Worm (Caenorhabditis elegans): ENCODE results near the gene aak-1.

The aak-1 gene

DNA sequence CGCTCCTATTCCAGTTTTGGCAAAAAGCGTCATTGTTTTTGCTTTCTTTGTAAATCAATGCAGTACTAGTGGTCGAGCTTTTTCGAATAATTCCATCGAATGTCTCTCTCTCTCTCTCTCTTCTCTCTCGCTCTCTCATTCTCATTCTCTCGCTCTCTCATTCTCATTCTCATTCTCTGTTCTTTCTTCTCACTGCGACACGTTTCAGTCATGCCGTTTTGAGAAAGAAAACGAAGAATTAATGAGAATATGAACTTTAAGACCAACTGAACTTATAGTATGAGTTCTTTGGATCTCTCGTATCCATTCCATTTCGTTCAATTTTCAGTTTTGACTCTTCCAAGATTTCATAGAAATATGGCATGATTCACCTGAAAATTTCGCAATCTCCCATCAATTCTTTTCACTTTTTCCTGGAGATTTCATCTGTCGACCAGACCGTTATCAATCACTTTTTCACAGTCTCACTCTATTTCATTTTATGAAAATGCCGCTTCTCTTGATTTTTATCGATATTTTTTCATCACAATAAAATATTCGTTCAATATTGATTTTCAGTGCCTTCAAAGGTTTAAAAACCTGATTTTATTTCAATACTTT lies 11.6 kb upstream of the aak-1 start:
- TF ChIP-seq ztf-1 (GFP tag; conservative IDR thresholded peaks at IDR 0.05) (no peak), unc-55 (GFP tag; optimal IDR thresholded peaks at IDR 0.05) (peak; percentile 1), unc-62 (GFP tag; optimal IDR thresholded peaks at IDR 0.05) (no peak), lsy-2 (tag; optimal IDR thresholded peaks at IDR 0.05) (peak in 1 of 2 experiments; percentile 7), nhr-21 (tag; optimal IDR thresholded peaks at IDR 0.05) (peak; percentile 35), mab-5 (tag; optimal IDR thresholded peaks at IDR 0.05) (no peak), mbf-1 (tag; optimal IDR thresholded peaks at IDR 0.05) (no peak), C34F6.9 (tag; optimal IDR thresholded peaks at IDR 0.05) (peak; percentile 29), nhr-129 (tag; optimal IDR thresholded peaks at IDR 0.05) (peak; percentile 16), gmeb-1 (tag; optimal IDR thresholded peaks at IDR 0.05) (no peak), crh-2 (tag; optimal IDR thresholded peaks at IDR 0.05) (peak; percentile 61), blmp-1 (tag; optimal IDR thresholded peaks at IDR 0.05; ENCODE audit: insufficient read depth) (peak; percentile 56), sma-9 (GFP tag; optimal IDR thresholded peaks at IDR 0.05) (peak; percentile 39), sma-9 (tag; optimal IDR thresholded peaks at IDR 0.05) (no peak), fos-1 (tag; optimal IDR thresholded peaks at IDR 0.05) (peak; percentile 50), R02D3.7 (tag; optimal IDR thresholded peaks at IDR 0.05) (no peak)

- TF ChIP-seq ztf-11 (tag; optimal IDR thresholded peaks at IDR 0.05) (no peak), snpc-4 (tag; optimal IDR thresholded peaks at IDR 0.05) (no peak), lin-11 (tag; optimal IDR thresholded peaks at IDR 0.05) (no peak), sma-3 (GFP tag; optimal IDR thresholded peaks at IDR 0.05) (no peak), nhr-11 (tag; optimal IDR thresholded peaks at IDR 0.05) (no peak), dmd-4 (tag; optimal IDR thresholded peaks at IDR 0.05) (no peak), crh-2 (tag; optimal IDR thresholded peaks at IDR 0.05) (no peak), nhr-21 (tag; optimal IDR thresholded peaks at IDR 0.05) (no peak), ceh-82 (tag; optimal IDR thresholded peaks at IDR 0.05) (no peak), skn-1 (tag; optimal IDR thresholded peaks at IDR 0.05) (no peak), R02D3.7 (tag; optimal IDR thresholded peaks at IDR 0.05) (no peak), ceh-16 (tag; optimal IDR thresholded peaks at IDR 0.05) (no peak), ama-1 (optimal IDR thresholded peaks at IDR 0.05) (no peak)
Measured at ce11 chrIII:8771851-8772250, 11.0 kb upstream of the aak-1 start, which contains the start of gene K02D10.3. Gene K02D10.3 (minus strand): TSS chrIII:8771951.

ce11 chrIII:8771162-8771561 lies 10.3 kb upstream of the aak-1 start, which contains the start of gene K02D10.2:
Gene K02D10.2 (minus strand): TSS chrIII:8771262.
- no peak for TF ChIP-seq unc-55 (GFP tag; optimal IDR thresholded peaks at IDR 0.05)
- no peak for TF ChIP-seq ztf-4 (tag; optimal IDR thresholded peaks at IDR 0.05)
- no peak for TF ChIP-seq F13H6.1 (tag; optimal IDR thresholded peaks at IDR 0.05)
- TF ChIP-seq sem-4 (tag; optimal IDR thresholded peaks at IDR 0.05), result no peak
- TF ChIP-seq blmp-1 (tag; optimal IDR thresholded peaks at IDR 0.05; ENCODE audit: insufficient read depth), result no peak
- no peak for TF ChIP-seq Y55F3AM.14 (GFP tag; optimal IDR thresholded peaks at IDR 0.05)
- no peak for TF ChIP-seq sma-3 (GFP tag; optimal IDR thresholded peaks at IDR 0.05)
- TF ChIP-seq crh-2 (tag; optimal IDR thresholded peaks at IDR 0.05), result no peak
- TF ChIP-seq nhr-23 (tag; optimal IDR thresholded peaks at IDR 0.05), result no peak
- TF ChIP-seq nhr-11 (tag; optimal IDR thresholded peaks at IDR 0.05), result no peak

DNA sequence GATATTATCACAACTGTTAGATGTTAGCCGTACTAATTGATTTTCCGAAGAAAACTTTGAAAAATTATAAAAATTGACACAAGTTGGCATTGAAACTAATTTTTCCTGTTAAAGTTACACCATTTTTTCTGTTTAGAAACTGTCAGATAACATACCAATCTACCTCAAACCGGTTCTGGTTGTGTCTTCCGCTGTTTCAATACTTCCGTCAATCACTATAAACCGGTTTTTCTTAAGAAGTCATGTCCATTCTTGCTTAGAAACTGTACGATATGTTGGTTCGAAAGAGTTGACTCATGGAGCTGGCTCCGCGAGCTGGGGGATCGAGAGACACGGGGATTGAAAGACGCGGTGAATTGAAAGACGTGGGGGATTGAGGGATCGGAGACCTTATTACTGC lies 9.4 kb upstream of the aak-1 start:
- TF ChIP-seq ceh-82 (tag; optimal IDR thresholded peaks at IDR 0.05), result no peak
- TF ChIP-seq nhr-25 (tag; optimal IDR thresholded peaks at IDR 0.05), result peak; percentile 48

DNA sequence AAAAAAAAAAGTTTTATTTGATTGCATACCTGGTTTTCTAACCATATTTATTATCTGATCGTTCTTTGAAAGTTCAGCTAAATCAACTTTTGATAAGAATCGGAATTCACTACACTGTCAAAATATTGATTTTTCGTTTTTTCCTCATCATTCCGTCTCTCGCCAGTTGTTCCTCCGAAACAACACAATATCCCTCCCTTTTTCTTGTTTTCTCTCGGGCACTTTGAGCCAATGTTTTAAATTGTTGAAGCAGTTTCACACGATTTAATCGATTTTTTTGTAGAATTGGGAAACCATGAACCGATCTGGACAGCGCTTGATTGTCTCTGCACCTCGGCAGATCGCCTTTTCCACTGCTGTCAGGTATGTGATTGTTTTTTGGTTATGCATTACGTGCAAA lies 8.4 kb upstream of the aak-1 start, which contains the start of gene K02D10.1:
Gene K02D10.1, plus strand, starts transcription at position 284 of the 400 bp plus-strand sequence.
- TF ChIP-seq C34F6.9 (tag; optimal IDR thresholded peaks at IDR 0.05), result peak; percentile 12
- TF ChIP-seq ama-1 (optimal IDR thresholded peaks at IDR 0.05), result peak; percentile 2
- no peak for TF ChIP-seq nhr-21 (tag; optimal IDR thresholded peaks at IDR 0.05)

- TF ChIP-seq elt-1 (tag; optimal IDR thresholded peaks at IDR 0.05) (no peak), dmd-4 (tag; optimal IDR thresholded peaks at IDR 0.05) (no peak), ceh-16 (tag; optimal IDR thresholded peaks at IDR 0.05) (no peak), aly-2 (tag; optimal IDR thresholded peaks at IDR 0.05) (no peak), elt-3 (tag; optimal IDR thresholded peaks at IDR 0.05) (no peak), F13H6.1 (tag; optimal IDR thresholded peaks at IDR 0.05) (peak; percentile 69), nhr-11 (tag; optimal IDR thresholded peaks at IDR 0.05) (no peak), zag-1 (tag; optimal IDR thresholded peaks at IDR 0.05) (no peak), R02D3.7 (tag; optimal IDR thresholded peaks at IDR 0.05) (no peak), ZK546.5 (tag; optimal IDR thresholded peaks at IDR 0.05) (no peak), nhr-129 (tag; optimal IDR thresholded peaks at IDR 0.05) (peak; percentile 49), mab-5 (tag; optimal IDR thresholded peaks at IDR 0.05) (peak; percentile 44), sma-9 (GFP tag; optimal IDR thresholded peaks at IDR 0.05) (peak; percentile 52), sma-9 (tag; optimal IDR thresholded peaks at IDR 0.05) (no peak), skn-1 (tag; optimal IDR thresholded peaks at IDR 0.05) (peak; percentile 13), mdl-1 (tag; optimal IDR thresholded peaks at IDR 0.05) (no peak), unc-39 (tag; optimal IDR thresholded peaks at IDR 0.05) (no peak), gmeb-1 (tag; optimal IDR thresholded peaks at IDR 0.05) (peak; percentile 58), unc-62 (GFP tag; optimal IDR thresholded peaks at IDR 0.05) (no peak), unc-55 (GFP tag; optimal IDR thresholded peaks at IDR 0.05) (peak; percentile 73), nhr-237 (tag; optimal IDR thresholded peaks at IDR 0.05) (no peak), Y55F3AM.14 (GFP tag; optimal IDR thresholded peaks at IDR 0.05) (no peak), mbf-1 (tag; optimal IDR thresholded peaks at IDR 0.05) (peak; percentile 16), sem-4 (tag; optimal IDR thresholded peaks at IDR 0.05) (no peak), crh-2 (tag; optimal IDR thresholded peaks at IDR 0.05) (peak; percentile 38)
Measured at ce11 chrIII:8767889-8768361, 7.0 kb upstream of the aak-1 start, which contains the start of gene mtss-1. Gene mtss-1 (plus strand): TSS chrIII:8768311.

Measured in whole organism, L2 larva.